Worm (Caenorhabditis elegans) whole organism, L4 larva: ENCODE data around the gene C36C5.12.

Experiments
- fos-1 ChIP-seq: fragments of 150-350 bp; optimal IDR thresholded peaks from 2 replicates; lab custom pipeline; 2014; ENCODE audit warnings: missing biosample characterization, missing genetic modification characterization
- pqm-1 ChIP-seq: sonication (generic microtip); optimal IDR thresholded peaks from 2 replicates; lab custom pipeline; 2017; ENCODE audit warnings: missing biosample characterization, missing genetic modification characterization

ce11 chrV:3195814-3196213 is 36.7 kb upstream of the C36C5.12 start:
- TF ChIP-seq pqm-1 (no peak), fos-1 (no peak)
